Worm (Caenorhabditis elegans) whole organism, mixed stage, embryonic: ENCODE results near the gene F40G9.5.

Source experiments
- bed-3 ChIP-seq: fragments of 200-800 bp; sonication (Bioruptor generic); optimal IDR thresholded peaks from 3 replicates; lab custom pipeline; 2018; ENCODE audit warnings: mild to moderate bottlenecking, missing genetic modification characterization, moderate library complexity, missing compliant biosample characterization
- ceh-39 ChIP-seq: fragments of 150-350 bp; optimal IDR thresholded peaks from 2 replicates; lab custom pipeline; 2014; ENCODE audit warnings: missing biosample characterization, missing genetic modification characterization
- ceh-83 ChIP-seq: fragments of 200-800 bp; sonication (Bioruptor generic); optimal IDR thresholded peaks from 2 replicates; lab custom pipeline; 2018; ENCODE audit warnings: mild to moderate bottlenecking, missing genetic modification characterization, missing compliant biosample characterization
- elt-1 ChIP-seq: sonication (generic microtip); optimal IDR thresholded peaks from 2 replicates; lab custom pipeline; 2017; ENCODE audit warnings: missing genetic modification characterization, mild to moderate bottlenecking, missing compliant biosample characterization, antibody characterized with exemption, moderate library complexity, borderline replicate concordance; ENCODE audit not compliant: insufficient read depth
- lin-32 ChIP-seq: fragments of 200-800 bp; sonication (Bioruptor generic); optimal IDR thresholded peaks from 2 replicates; lab custom pipeline; 2018; ENCODE audit warnings: mild to moderate bottlenecking, missing genetic modification characterization, missing compliant biosample characterization
- lsy-2 ChIP-seq: fragments of 150-350 bp; optimal IDR thresholded peaks from 2 replicates; lab custom pipeline; 2014; ENCODE audit warnings: missing biosample characterization, missing genetic modification characterization
- nhr-12 ChIP-seq: fragments of 150-350 bp; optimal IDR thresholded peaks from 2 replicates; lab custom pipeline; 2014; ENCODE audit warnings: missing biosample characterization, missing genetic modification characterization
- nhr-2 ChIP-seq: fragments of 150-350 bp; optimal IDR thresholded peaks from 2 replicates; lab custom pipeline; 2014; ENCODE audit warnings: missing biosample characterization, missing genetic modification characterization
- nhr-237 ChIP-seq: fragments of 150-350 bp; optimal IDR thresholded peaks from 2 replicates; lab custom pipeline; 2014; ENCODE audit warnings: missing biosample characterization, missing genetic modification characterization
- nhr-76 ChIP-seq: sonication (generic microtip); optimal IDR thresholded peaks from 2 replicates; lab custom pipeline; 2017; ENCODE audit warnings: missing biosample characterization, missing genetic modification characterization
- snpc-4 ChIP-seq: fragments of 150-350 bp; optimal IDR thresholded peaks from 2 replicates; lab custom pipeline; 2014; ENCODE audit warnings: missing biosample characterization, missing genetic modification characterization
- sptf-1 ChIP-seq: sonication (generic microtip); optimal IDR thresholded peaks from 2 replicates; lab custom pipeline; 2017; ENCODE audit warnings: mild to moderate bottlenecking, missing genetic modification characterization, moderate library complexity, missing compliant biosample characterization
- tbx-8 ChIP-seq: fragments of 200-800 bp; sonication (Bioruptor generic); optimal IDR thresholded peaks from 2 replicates; lab custom pipeline; 2018; ENCODE audit warnings: mild to moderate bottlenecking, missing genetic modification characterization, moderate library complexity, missing compliant biosample characterization
- unc-62 ChIP-seq: fragments of 150-350 bp; optimal IDR thresholded peaks from 2 replicates; lab custom pipeline; 2014; ENCODE audit warnings: missing biosample characterization, missing genetic modification reagents, missing genetic modification characterization
- ztf-11 ChIP-seq: fragments of 150-350 bp; optimal IDR thresholded peaks from 2 replicates; lab custom pipeline; 2014; ENCODE audit warnings: missing biosample characterization, missing genetic modification characterization

F40G9.5 gene

DNA sequence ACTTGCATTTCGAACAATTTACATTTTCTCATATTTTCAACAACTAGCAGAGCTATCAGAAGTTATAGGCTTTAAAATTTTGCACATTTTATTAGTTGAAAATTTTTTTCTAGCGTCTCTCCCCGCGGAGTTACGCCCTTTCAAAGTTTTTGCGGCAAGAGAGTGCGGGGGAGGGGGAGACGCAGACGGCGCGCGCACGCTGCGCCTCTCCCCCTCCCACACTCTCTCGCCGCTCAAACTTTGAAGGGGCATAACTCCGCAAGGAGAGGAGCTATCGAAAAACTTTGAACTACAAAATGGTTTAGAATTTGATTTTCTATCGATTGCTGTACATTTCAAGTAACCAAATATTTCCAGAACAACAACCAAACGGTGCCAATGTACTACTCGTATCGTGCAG, 46.0 kb downstream of the F40G9.5 start:
- TF ChIP-seq snpc-4 (no peak), nhr-76 (tag; lab: Kevin White, UChicago) (no peak), nhr-237 (no peak), lin-32 (GFP tag; lab: Kevin White, UChicago) (no peak), elt-1 (tag; lab: Kevin White, UChicago) (no peak), tbx-8 (GFP tag; lab: Kevin White, UChicago) (no peak), unc-62 (GFP tag; lab: Kevin White, UChicago) (no peak), ceh-39 (tag; lab: Kevin White, UChicago) (no peak), ztf-11 (tag; lab: Kevin White, UChicago) (no peak), ceh-83 (GFP tag; lab: Kevin White, UChicago) (no peak), nhr-12 (tag; lab: Kevin White, UChicago) (no peak), bed-3 (GFP tag; lab: Kevin White, UChicago) (no peak), lsy-2 (tag; lab: Kevin White, UChicago) (no peak)

DNA sequence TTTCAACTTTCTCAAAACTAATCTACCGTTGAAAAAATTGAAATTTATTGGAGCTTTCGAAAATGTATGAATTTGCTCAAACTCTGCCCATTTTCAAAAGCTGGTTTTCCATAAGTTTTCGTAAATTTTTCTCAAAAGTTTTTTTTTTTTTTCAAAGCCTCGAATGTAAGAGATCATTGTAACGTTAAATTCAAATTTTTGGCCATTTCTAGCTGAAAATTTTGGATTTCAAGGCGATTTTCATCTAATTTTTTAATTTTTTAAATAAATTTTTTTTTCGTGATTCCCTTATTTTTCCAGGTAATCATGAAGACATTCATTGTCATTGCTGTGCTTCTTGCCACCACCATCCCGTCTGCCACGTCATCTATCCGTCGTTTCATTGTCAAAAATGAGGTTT, 49.1 kb downstream of the F40G9.5 start, which contains the start of gene hpo-38:
TSS of gene hpo-38 (plus strand) at position 301 of the 400 bp plus-strand sequence.
- TF ChIP-seq sptf-1 (tag; lab: Kevin White, UChicago), result no peak
- no peak for TF ChIP-seq bed-3 (GFP tag; lab: Kevin White, UChicago)
- no peak for TF ChIP-seq nhr-2 (tag; lab: Kevin White, UChicago)
